Fruit fly (Drosophila melanogaster) whole organism, adult: ENCODE results near the gene Dred.

Source experiments
- CG11617 ChIP-seq: fragments of 200-800 bp; sonication (Bioruptor generic); optimal IDR thresholded peaks from 2 replicates; lab custom pipeline; 2017; ENCODE audit warnings: mild to moderate bottlenecking, missing biosample characterization, missing genetic modification reagents, missing genetic modification characterization
- CG1620 ChIP-seq: fragments of 200-800 bp; sonication (Bioruptor generic); optimal IDR thresholded peaks from 2 replicates; lab custom pipeline; 2016; ENCODE audit warnings: missing biosample characterization, missing genetic modification characterization
- CG7101 ChIP-seq: fragments of 200-800 bp; sonication (Bioruptor generic); optimal IDR thresholded peaks from 2 replicates; lab custom pipeline; 2018; ENCODE audit warnings: missing biosample characterization, mild to moderate bottlenecking, missing genetic modification characterization, moderate library complexity

DNA sequence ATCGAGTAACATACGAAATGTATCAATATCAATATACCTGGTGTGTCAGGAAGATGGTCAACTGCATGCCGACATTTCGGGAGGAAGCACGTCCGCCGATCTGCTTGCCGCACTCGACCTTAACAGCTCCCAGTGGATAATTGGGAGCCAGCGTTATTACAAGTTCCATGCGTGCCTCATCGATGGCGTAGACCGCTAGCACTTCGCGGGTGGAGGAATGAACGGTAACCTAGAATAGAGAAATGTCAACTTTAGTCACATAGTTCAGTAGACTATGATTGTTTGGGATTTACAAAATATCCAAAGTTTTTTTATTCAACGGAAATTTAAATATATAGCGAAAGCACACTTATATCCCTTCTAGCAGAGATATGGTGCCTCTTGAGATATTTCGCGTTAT is 805 bp upstream of the Dred start, which contains the start of the genes CG46435 and Rcd7:
- TF ChIP-seq CG7101 (tag; lab: Kevin White, UChicago): no peak
- TF ChIP-seq CG11617: no peak
- TF ChIP-seq CG1620 (GFP tag; lab: Kevin White, UChicago): no peak
